Worm (Caenorhabditis elegans): ENCODE measurements around the gene mrps-34.

Gene mrps-34

ce11 chrIII:4506590-4507128 lies 35.6 kb downstream of the mrps-34 start:
- TF ChIP-seq crh-2 (tag; optimal IDR thresholded peaks at IDR 0.05) (peak; percentile 28), C34F6.9 (tag; optimal IDR thresholded peaks at IDR 0.05) (no peak), sma-9 (GFP tag; optimal IDR thresholded peaks at IDR 0.05) (peak; percentile 42), sma-9 (tag; optimal IDR thresholded peaks at IDR 0.05) (no peak), ceh-82 (tag; optimal IDR thresholded peaks at IDR 0.05) (no peak), nhr-77 (tag; optimal IDR thresholded peaks at IDR 0.05) (no peak), fos-1 (tag; optimal IDR thresholded peaks at IDR 0.05) (peak; percentile 89)

DNA sequence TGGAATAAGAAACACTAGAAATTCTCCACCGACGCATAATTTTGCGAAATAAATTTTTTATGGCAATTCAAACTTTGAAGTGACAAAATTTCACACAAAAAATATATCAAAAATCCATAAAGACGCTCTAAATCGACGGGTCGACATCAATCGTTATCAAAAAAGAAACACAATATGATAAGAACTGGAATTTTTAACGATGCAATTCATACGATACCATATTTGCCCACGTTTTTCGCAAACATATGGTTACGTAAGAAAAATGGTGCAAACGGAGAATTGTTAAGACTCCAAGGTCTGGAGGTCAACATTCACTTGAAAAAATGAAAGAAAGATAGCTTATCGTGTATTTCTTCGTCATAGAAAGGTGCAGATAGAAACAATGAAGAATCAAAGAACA lies 36.1 kb downstream of the mrps-34 start:
- no peak for TF ChIP-seq mbf-1 (tag; optimal IDR thresholded peaks at IDR 0.05)
- no peak for TF ChIP-seq mdl-1 (tag; optimal IDR thresholded peaks at IDR 0.05)
- TF ChIP-seq fos-1 (tag; optimal IDR thresholded peaks at IDR 0.05) = peak; percentile 69
- no peak for TF ChIP-seq nhr-12 (tag; optimal IDR thresholded peaks at IDR 0.05)
- peak; percentile 73 for TF ChIP-seq sma-9 (GFP tag; optimal IDR thresholded peaks at IDR 0.05)
- TF ChIP-seq sma-9 (tag; optimal IDR thresholded peaks at IDR 0.05) = no peak
- no peak for TF ChIP-seq lin-11 (tag; optimal IDR thresholded peaks at IDR 0.05)

DNA sequence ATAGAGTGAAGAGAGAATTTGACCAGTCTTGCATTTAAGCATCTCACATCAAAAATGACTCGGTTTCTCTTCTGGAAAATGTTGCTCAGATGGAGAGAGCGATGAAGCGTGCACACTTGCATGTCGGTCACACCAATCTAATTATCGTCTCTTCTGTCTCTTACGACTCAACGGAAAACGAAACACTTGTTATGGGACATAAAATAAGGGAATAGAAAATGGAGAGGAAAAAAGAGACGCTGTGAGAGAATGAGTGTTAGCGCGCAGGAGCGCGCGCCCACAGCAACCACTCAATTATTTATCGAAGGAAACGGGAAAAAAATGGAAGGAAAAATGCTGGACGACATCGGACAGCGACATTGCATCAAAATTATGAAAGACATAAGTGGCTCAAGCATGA lies 36.5 kb downstream of the mrps-34 start:
- TF ChIP-seq alr-1 (tag; optimal IDR thresholded peaks at IDR 0.05) (peak; percentile 23), ZK546.5 (tag; optimal IDR thresholded peaks at IDR 0.05) (no peak), unc-39 (tag; optimal IDR thresholded peaks at IDR 0.05) (peak; percentile 42), Y55F3AM.14 (GFP tag; optimal IDR thresholded peaks at IDR 0.05) (no peak), unc-55 (GFP tag; optimal IDR thresholded peaks at IDR 0.05) (peak; percentile 32), blmp-1 (tag; optimal IDR thresholded peaks at IDR 0.05; ENCODE audit: insufficient read depth) (no peak), lsy-2 (tag; optimal IDR thresholded peaks at IDR 0.05) (peak; percentile 29 to 58), ztf-4 (tag; optimal IDR thresholded peaks at IDR 0.05) (peak; percentile 1), sem-4 (tag; optimal IDR thresholded peaks at IDR 0.05) (peak; percentile 59), F13H6.1 (tag; optimal IDR thresholded peaks at IDR 0.05) (peak; percentile 57), nhr-11 (tag; optimal IDR thresholded peaks at IDR 0.05) (no peak), nhr-12 (tag; optimal IDR thresholded peaks at IDR 0.05) (no peak), C34F6.9 (tag; optimal IDR thresholded peaks at IDR 0.05) (peak; percentile 22), zag-1 (tag; optimal IDR thresholded peaks at IDR 0.05) (peak; percentile 45), nhr-129 (tag; optimal IDR thresholded peaks at IDR 0.05) (peak; percentile 72), peb-1 (tag; optimal IDR thresholded peaks at IDR 0.05) (no peak), nhr-21 (tag; optimal IDR thresholded peaks at IDR 0.05) (no peak), lin-13 (GFP tag; optimal IDR thresholded peaks at IDR 0.05) (no peak), egl-27 (tag; optimal IDR thresholded peaks at IDR 0.05) (no peak), nhr-77 (tag; optimal IDR thresholded peaks at IDR 0.05) (no peak), mbf-1 (tag; optimal IDR thresholded peaks at IDR 0.05) (no peak), elt-3 (tag; optimal IDR thresholded peaks at IDR 0.05) (no peak), crh-2 (tag; optimal IDR thresholded peaks at IDR 0.05) (no peak), lin-11 (tag; optimal IDR thresholded peaks at IDR 0.05) (peak; percentile 20)

DNA sequence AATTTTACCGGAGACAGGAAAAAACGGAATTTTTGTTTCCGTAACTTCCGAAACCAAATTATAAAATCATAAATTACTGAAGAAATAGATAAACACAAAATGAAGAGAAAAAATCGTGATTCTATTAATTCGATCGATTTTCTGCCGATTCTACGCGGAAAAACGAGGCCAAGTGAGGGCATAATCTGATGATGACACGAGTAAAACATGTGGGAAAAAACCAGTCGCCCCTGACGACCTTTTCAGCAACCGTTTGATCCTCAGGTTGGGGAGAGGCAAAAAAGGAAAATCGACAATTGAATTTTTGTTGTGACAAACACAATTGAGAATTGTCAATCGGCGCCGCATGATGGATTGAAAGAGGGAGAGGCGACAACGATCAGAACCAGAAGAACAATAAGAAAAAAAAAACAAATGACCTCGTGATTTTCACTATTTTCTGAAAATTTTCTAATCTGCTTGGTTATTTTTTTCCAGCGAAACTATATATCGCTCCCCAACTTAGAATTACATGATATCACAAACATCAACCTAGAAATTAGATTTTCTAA lies 37.2 kb downstream of the mrps-34 start:
- TF ChIP-seq ztf-4 (tag; optimal IDR thresholded peaks at IDR 0.05) (no peak), blmp-1 (tag; optimal IDR thresholded peaks at IDR 0.05; ENCODE audit: insufficient read depth) (peak; percentile 56), nhr-25 (tag; optimal IDR thresholded peaks at IDR 0.05) (peak; percentile 74), unc-55 (GFP tag; optimal IDR thresholded peaks at IDR 0.05) (no peak), sem-4 (tag; optimal IDR thresholded peaks at IDR 0.05) (no peak), R02D3.7 (tag; optimal IDR thresholded peaks at IDR 0.05) (no peak), skn-1 (tag; optimal IDR thresholded peaks at IDR 0.05) (no peak)

- no peak for TF ChIP-seq ztf-11 (tag; optimal IDR thresholded peaks at IDR 0.05)
- no peak for TF ChIP-seq elt-1 (tag; optimal IDR thresholded peaks at IDR 0.05)
- TF ChIP-seq lin-13 (GFP tag; optimal IDR thresholded peaks at IDR 0.05) = no peak
- no peak for TF ChIP-seq elt-3 (tag; optimal IDR thresholded peaks at IDR 0.05)
- no peak for TF ChIP-seq ztf-1 (GFP tag; conservative IDR thresholded peaks at IDR 0.05)
- TF ChIP-seq lsy-2 (tag; optimal IDR thresholded peaks at IDR 0.05) = peak; percentile 1 to 67
- TF ChIP-seq gmeb-1 (tag; optimal IDR thresholded peaks at IDR 0.05) = no peak
- no peak for TF ChIP-seq dmd-4 (tag; optimal IDR thresholded peaks at IDR 0.05)
- no peak for TF ChIP-seq nhr-11 (tag; optimal IDR thresholded peaks at IDR 0.05)
- TF ChIP-seq snpc-4 (tag; optimal IDR thresholded peaks at IDR 0.05) = no peak
- peak; percentile 14 for TF ChIP-seq lin-39 (tag; optimal IDR thresholded peaks at IDR 0.05)
- no peak for TF ChIP-seq mbf-1 (tag; optimal IDR thresholded peaks at IDR 0.05)
- peak; percentile 36 for TF ChIP-seq sma-9 (GFP tag; optimal IDR thresholded peaks at IDR 0.05)
- TF ChIP-seq sma-9 (tag; optimal IDR thresholded peaks at IDR 0.05) = no peak
- no peak for TF ChIP-seq nhr-77 (tag; optimal IDR thresholded peaks at IDR 0.05)
- no peak for TF ChIP-seq unc-39 (tag; optimal IDR thresholded peaks at IDR 0.05)
- TF ChIP-seq nhr-6 (tag; optimal IDR thresholded peaks at IDR 0.05) = peak; percentile 8
- TF ChIP-seq aly-2 (tag; optimal IDR thresholded peaks at IDR 0.05) = no peak
- peak in 1 of 2 experiments; percentile 39 for TF ChIP-seq mdl-1 (tag; optimal IDR thresholded peaks at IDR 0.05)
- TF ChIP-seq sem-4 (tag; optimal IDR thresholded peaks at IDR 0.05) = no peak
- no peak for TF ChIP-seq ama-1 (optimal IDR thresholded peaks at IDR 0.05)
- peak; percentile 18 for TF ChIP-seq lin-11 (tag; optimal IDR thresholded peaks at IDR 0.05)
- TF ChIP-seq ceh-82 (tag; optimal IDR thresholded peaks at IDR 0.05) = no peak
- no peak for TF ChIP-seq peb-1 (tag; optimal IDR thresholded peaks at IDR 0.05)
- TF ChIP-seq nhr-25 (tag; optimal IDR thresholded peaks at IDR 0.05) = no peak
- TF ChIP-seq mab-5 (tag; optimal IDR thresholded peaks at IDR 0.05) = peak; percentile 30
- TF ChIP-seq unc-55 (GFP tag; optimal IDR thresholded peaks at IDR 0.05) = peak; percentile 83
Observed at ce11 chrIII:4504358-4504757, 37.9 kb downstream of the mrps-34 start.
